Worm (Caenorhabditis elegans) whole organism, L3 larva: ENCODE results near the gene srw-107.

Source experiments
- R02D3.7 ChIP-seq: fragments of 150-350 bp; optimal IDR thresholded peaks from 2 replicates; lab custom pipeline; 2014; ENCODE audit warnings: missing biosample characterization, missing genetic modification characterization
- ZK546.5 ChIP-seq: sonication (generic microtip); optimal IDR thresholded peaks from 2 replicates; lab custom pipeline; 2017; ENCODE audit warnings: missing biosample characterization, missing genetic modification characterization
- aly-2 ChIP-seq: fragments of 150-350 bp; optimal IDR thresholded peaks from 2 replicates; lab custom pipeline; 2014; ENCODE audit warnings: missing biosample characterization, missing genetic modification characterization
- ceh-28 ChIP-seq: fragments of 150-350 bp; optimal IDR thresholded peaks from 2 replicates; lab custom pipeline; 2014; ENCODE audit warnings: missing biosample characterization, missing genetic modification reagents, missing genetic modification characterization
- ceh-82 ChIP-seq: fragments of 150-350 bp; optimal IDR thresholded peaks from 2 replicates; lab custom pipeline; 2014; ENCODE audit warnings: missing biosample characterization, missing genetic modification characterization
- ceh-9 ChIP-seq: sonication (generic microtip); optimal IDR thresholded peaks from 2 replicates; lab custom pipeline; 2018; ENCODE audit warnings: missing biosample characterization, missing genetic modification characterization
- daf-12 ChIP-seq: fragments of 150-350 bp; optimal IDR thresholded peaks from 2 replicates; lab custom pipeline; 2014; ENCODE audit warnings: missing biosample characterization, missing genetic modification reagents, missing genetic modification characterization
- egl-27 ChIP-seq: sonication (generic microtip); optimal IDR thresholded peaks from 4 replicates; lab custom pipeline; 2017; ENCODE audit warnings: missing biosample characterization, missing genetic modification reagents, missing genetic modification characterization
- elt-1 ChIP-seq: fragments of 150-350 bp; optimal IDR thresholded peaks from 2 replicates; lab custom pipeline; 2014; ENCODE audit warnings: missing biosample characterization, missing genetic modification characterization
- elt-2 ChIP-seq: sonication (generic microtip); optimal IDR thresholded peaks from 2 replicates; lab custom pipeline; 2016; ENCODE audit warnings: missing genetic modification reagents, mild to moderate bottlenecking, missing genetic modification characterization, missing compliant biosample characterization
- elt-3 ChIP-seq, 3 experiments: fragments of 150-350 bp in 1 of 3; sonication (generic microtip) in 2 of 3; optimal IDR thresholded peaks; 2 replicates in 2 of 3; 4 replicates in 1 of 3; lab custom pipeline; 2014 to 2017; ENCODE audit warnings: missing biosample characterization in 3 of 3, missing genetic modification characterization in 3 of 3
- fos-1 ChIP-seq: fragments of 150-350 bp; optimal IDR thresholded peaks from 2 replicates; lab custom pipeline; 2014; ENCODE audit warnings: missing biosample characterization, missing genetic modification characterization
- hmg-11 ChIP-seq: sonication (generic microtip); optimal IDR thresholded peaks from 2 replicates; lab custom pipeline; 2016; ENCODE audit warnings: missing genetic modification characterization, missing compliant biosample characterization
- jun-1 ChIP-seq: fragments of 150-350 bp; optimal IDR thresholded peaks from 2 replicates; lab custom pipeline; 2014; ENCODE audit warnings: missing biosample characterization, missing genetic modification reagents, missing genetic modification characterization
- lin-15B ChIP-seq: fragments of 150-350 bp; optimal IDR thresholded peaks from 2 replicates; lab custom pipeline; 2014; ENCODE audit warnings: missing biosample characterization, missing genetic modification characterization
- lsy-12 ChIP-seq: sonication (generic microtip); optimal IDR thresholded peaks from 2 replicates; lab custom pipeline; 2016; ENCODE audit warnings: mild to moderate bottlenecking, missing genetic modification characterization, missing compliant biosample characterization
- mml-1 ChIP-seq: fragments of 150-350 bp; sonication (generic microtip); optimal IDR thresholded peaks from 3 replicates; lab custom pipeline; 2014; ENCODE audit warnings: missing biosample characterization, missing genetic modification characterization
- nfya-1 ChIP-seq: sonication (generic microtip); optimal IDR thresholded peaks from 2 replicates; lab custom pipeline; 2017; ENCODE audit warnings: missing genetic modification characterization, mild to moderate bottlenecking, missing compliant biosample characterization, antibody characterized with exemption, moderate library complexity; ENCODE audit not compliant: insufficient read depth
- nhr-11 ChIP-seq: fragments of 150-350 bp; optimal IDR thresholded peaks from 2 replicates; lab custom pipeline; 2014; ENCODE audit warnings: missing biosample characterization, missing genetic modification characterization
- nhr-12 ChIP-seq: fragments of 150-350 bp; optimal IDR thresholded peaks from 2 replicates; lab custom pipeline; 2014; ENCODE audit warnings: missing biosample characterization, missing genetic modification characterization
- nhr-23 ChIP-seq: fragments of 150-350 bp; optimal IDR thresholded peaks from 2 replicates; lab custom pipeline; 2014; ENCODE audit warnings: missing biosample characterization, missing genetic modification reagents, missing genetic modification characterization
- nhr-25 ChIP-seq: sonication (generic microtip); optimal IDR thresholded peaks from 2 replicates; lab custom pipeline; 2017; ENCODE audit warnings: missing biosample characterization, missing genetic modification characterization
- nhr-28 ChIP-seq: fragments of 150-350 bp; optimal IDR thresholded peaks from 2 replicates; lab custom pipeline; 2014; ENCODE audit warnings: missing biosample characterization, missing genetic modification characterization
- nhr-43 ChIP-seq: sonication (generic microtip); optimal IDR thresholded peaks from 2 replicates; lab custom pipeline; 2016; ENCODE audit warnings: mild to moderate bottlenecking, missing genetic modification characterization, missing compliant biosample characterization; ENCODE audit not compliant: poor library complexity, severe bottlenecking
- nhr-76 ChIP-seq: fragments of 150-350 bp; sonication (generic microtip); optimal IDR thresholded peaks from 5 replicates; lab custom pipeline; 2014; ENCODE audit warnings: missing biosample characterization, missing genetic modification characterization
- pqm-1 ChIP-seq: fragments of 150-350 bp; optimal IDR thresholded peaks from 2 replicates; lab custom pipeline; 2017; ENCODE audit warnings: missing biosample characterization, missing genetic modification characterization, inconsistent platforms
- skn-1 ChIP-seq: fragments of 150-350 bp; optimal IDR thresholded peaks from 2 replicates; lab custom pipeline; 2014; ENCODE audit warnings: missing biosample characterization, missing genetic modification characterization
- snpc-4 ChIP-seq: fragments of 150-350 bp; optimal IDR thresholded peaks from 2 replicates; lab custom pipeline; 2014; ENCODE audit warnings: missing biosample characterization, missing genetic modification characterization
- unc-39 ChIP-seq: sonication (generic microtip); optimal IDR thresholded peaks from 4 replicates; lab custom pipeline; 2017; ENCODE audit warnings: missing biosample characterization, missing genetic modification characterization
- ztf-11 ChIP-seq: fragments of 150-350 bp; optimal IDR thresholded peaks from 2 replicates; lab custom pipeline; 2014; ENCODE audit warnings: missing biosample characterization, missing genetic modification characterization
- ztf-4 ChIP-seq: fragments of 150-350 bp; optimal IDR thresholded peaks from 2 replicates; lab custom pipeline; 2014; ENCODE audit warnings: missing biosample characterization, missing genetic modification characterization

Gene srw-107

ce11 chrV:553067-553466, 31.6 kb upstream of the srw-107 start, which contains the start of gene C14C6.8:
Gene C14C6.8, minus strand, starts transcription at chrV:553167.
- no peak for TF ChIP-seq nhr-76
- no peak for TF ChIP-seq ZK546.5 (tag; lab: Kevin White, UChicago)
- TF ChIP-seq fos-1 (tag; lab: Kevin White, UChicago) = no peak
- no peak for TF ChIP-seq daf-12 (tag; lab: Kevin White, UChicago)
- no peak for TF ChIP-seq skn-1 (tag; lab: Kevin White, UChicago)
- TF ChIP-seq snpc-4 (tag; lab: Kevin White, UChicago) = no peak
- no peak for TF ChIP-seq ztf-11 (tag; lab: Kevin White, UChicago)
- no peak for TF ChIP-seq nhr-23 (tag; lab: Kevin White, UChicago)
- no peak for TF ChIP-seq nhr-11 (tag; lab: Kevin White, UChicago)
- TF ChIP-seq nhr-25 (tag; lab: Kevin White, UChicago) = no peak
- TF ChIP-seq nhr-28 (tag; lab: Kevin White, UChicago) = no peak
- TF ChIP-seq nfya-1 (tag; lab: Kevin White, UChicago) = no peak
- no peak for TF ChIP-seq elt-2 (tag; lab: Kevin White, UChicago)
- TF ChIP-seq nhr-12 (tag; lab: Kevin White, UChicago) = no peak
- TF ChIP-seq lsy-12 (tag; lab: Kevin White, UChicago) = no peak
- TF ChIP-seq mml-1 = no peak

ce11 chrV:552406-552805, 31.0 kb upstream of the srw-107 start:
- no peak for TF ChIP-seq nhr-12 (tag; lab: Kevin White, UChicago)
- TF ChIP-seq ztf-4 (tag; lab: Kevin White, UChicago) = no peak
- no peak for TF ChIP-seq mml-1
- no peak for TF ChIP-seq nhr-28 (tag; lab: Kevin White, UChicago)
- no peak for TF ChIP-seq aly-2 (tag; lab: Kevin White, UChicago)
- TF ChIP-seq, all 47 proteins: peak for 0

- TF ChIP-seq ceh-82 (no peak), ceh-28 (tag; lab: Kevin White, UChicago) (no peak)
- TF ChIP-seq, all 47 proteins: peak for 0
Measured at ce11 chrV:547980-548379, 26.6 kb upstream of the srw-107 start, which contains the start of gene C14C6.6. Gene C14C6.6, minus strand, starts transcription at chrV:548080.

ce11 chrV:543169-543568, 21.8 kb upstream of the srw-107 start, which contains the start of gene C14C6.3:
Gene C14C6.3, plus strand, starts transcription at chrV:543469.
- TF ChIP-seq elt-3 (tag; optimal IDR thresholded peaks at IDR 0.05; lab: Kevin White, UChicago) (no peak), elt-1 (tag; lab: Kevin White, UChicago) (peak; percentile 64)

ce11 chrV:541470-541869, 20.1 kb upstream of the srw-107 start:
- TF ChIP-seq skn-1 (tag; lab: Kevin White, UChicago) = no peak
- peak; percentile 68 for TF ChIP-seq elt-1 (tag; lab: Kevin White, UChicago)

ce11 chrV:539040-539510, 17.7 kb upstream of the srw-107 start, which contains the start of gene nhr-155:
Gene nhr-155, plus strand, starts transcription at chrV:539460.
- TF ChIP-seq nhr-43 (tag; lab: Kevin White, UChicago) = peak; percentile 67
- TF ChIP-seq nhr-25 (tag; lab: Kevin White, UChicago) = peak; percentile 32
- TF ChIP-seq elt-1 (tag; lab: Kevin White, UChicago) = peak; percentile 95
- TF ChIP-seq pqm-1 (tag; lab: Kevin White, UChicago) = no peak
- TF ChIP-seq lin-15B (tag; lab: Kevin White, UChicago) = no peak
- no peak for TF ChIP-seq daf-12 (tag; lab: Kevin White, UChicago)
- peak; percentile 87 for TF ChIP-seq nhr-23 (tag; lab: Kevin White, UChicago)
- TF ChIP-seq mml-1 = no peak

ce11 chrV:536571-536970, 15.2 kb upstream of the srw-107 start, which contains the start of gene C14C6.5:
Gene C14C6.5, plus strand, starts transcription at chrV:536628.
- TF ChIP-seq jun-1 (tag; lab: Kevin White, UChicago) = no peak
- no peak for TF ChIP-seq nhr-28 (tag; lab: Kevin White, UChicago)
- TF ChIP-seq elt-2 (tag; lab: Kevin White, UChicago) = no peak
- TF ChIP-seq snpc-4 (tag; lab: Kevin White, UChicago) = no peak
- no peak for TF ChIP-seq ceh-9 (tag; lab: Kevin White, UChicago)
- TF ChIP-seq unc-39 (tag; lab: Kevin White, UChicago) = no peak
- no peak for TF ChIP-seq nhr-11 (tag; lab: Kevin White, UChicago)
- TF ChIP-seq egl-27 (tag; lab: Kevin White, UChicago) = no peak
- no peak for TF ChIP-seq elt-1 (tag; lab: Kevin White, UChicago)
- no peak for TF ChIP-seq ceh-82
- no peak for TF ChIP-seq hmg-11 (tag; lab: Kevin White, UChicago)
- TF ChIP-seq lsy-12 (tag; lab: Kevin White, UChicago) = no peak
- no peak for TF ChIP-seq ztf-11 (tag; lab: Kevin White, UChicago)
- TF ChIP-seq R02D3.7 (tag; lab: Kevin White, UChicago) = no peak
- no peak for TF ChIP-seq pqm-1 (tag; lab: Kevin White, UChicago)
- TF ChIP-seq daf-12 (tag; lab: Kevin White, UChicago) = no peak
